Worm (Caenorhabditis elegans) whole organism, dauer: ENCODE results near the gene srh-119.

ENCODE experiments used
- unc-62 ChIP-seq: sonication (generic microtip); optimal IDR thresholded peaks from 2 replicates; lab custom pipeline; 2017; ENCODE audit warnings: missing biosample characterization, missing genetic modification reagents, missing genetic modification characterization

srh-119 gene

DNA sequence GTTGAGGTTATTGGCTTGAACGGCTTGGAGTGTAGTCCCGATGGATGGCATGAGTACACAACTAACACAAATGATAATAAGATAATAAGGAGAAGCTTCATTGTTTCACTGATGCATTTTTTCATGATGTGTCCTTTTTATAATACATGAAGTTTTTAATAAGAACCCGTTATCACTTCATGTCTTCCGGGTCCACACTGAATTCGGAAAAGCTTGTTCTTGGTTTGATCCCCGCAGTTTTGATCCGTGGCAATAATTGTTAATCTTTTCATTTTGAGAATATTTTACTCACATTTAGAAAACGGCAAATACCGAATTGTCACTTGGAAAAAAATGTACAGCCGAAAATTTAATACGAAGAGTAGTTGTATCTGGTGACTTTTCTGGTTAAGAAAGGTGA is 16.4 kb downstream of the srh-119 start, which contains the start of gene Y102A5C.27:
Gene Y102A5C.27, minus strand, starts transcription at position 101 of the 400 bp plus-strand sequence.
- TF ChIP-seq unc-62 (GFP tag; lab: Kevin White, UChicago) = no peak

DNA sequence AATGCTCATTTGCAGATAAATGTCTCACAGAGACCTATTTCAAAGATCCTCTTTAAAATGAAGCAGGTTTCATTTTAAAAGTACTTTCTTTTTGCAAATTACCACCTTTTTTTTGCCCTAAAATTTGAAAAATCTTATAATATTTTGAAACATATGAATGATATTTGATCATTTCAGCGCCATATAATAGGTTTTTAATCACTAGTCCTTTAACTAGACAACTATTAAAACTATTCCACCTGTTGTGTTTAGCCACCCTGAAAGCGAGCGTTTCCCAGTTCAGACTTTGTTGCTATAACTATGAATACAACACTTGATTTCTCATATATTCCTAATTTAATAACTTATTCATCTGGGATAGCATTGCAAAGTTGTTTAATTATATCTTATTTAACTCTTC is 19.5 kb downstream of the srh-119 start, which contains the start of gene srz-95:
Gene srz-95, plus strand, starts transcription at position 301 of the 400 bp plus-strand sequence.
- no peak for TF ChIP-seq unc-62 (GFP tag; lab: Kevin White, UChicago)

DNA sequence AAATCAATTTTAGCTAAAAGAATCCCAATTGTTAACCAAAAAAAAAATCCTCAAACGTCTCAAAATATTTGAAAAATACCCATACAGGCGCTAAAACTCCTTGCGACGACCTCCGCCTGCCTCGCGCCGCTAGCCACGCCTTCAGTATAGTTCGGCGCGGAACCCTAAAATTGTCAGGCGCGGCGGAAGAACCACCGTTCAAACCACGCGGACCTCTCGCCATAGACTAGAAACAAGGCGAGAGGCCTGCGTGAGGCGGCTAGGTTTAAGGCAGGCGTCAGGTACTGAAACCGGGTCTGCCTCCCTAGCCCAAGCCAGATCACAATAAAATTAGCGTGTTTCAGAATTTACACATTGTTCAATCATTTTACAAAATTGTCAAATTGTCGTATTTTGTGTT is 20.1 kb downstream of the srh-119 start:
- no peak for TF ChIP-seq unc-62 (GFP tag; lab: Kevin White, UChicago)

- no peak for TF ChIP-seq unc-62 (GFP tag; lab: Kevin White, UChicago)
These were observed 28.0 kb downstream of the srh-119 start, which contains the start of gene str-217 for ce11 chrV:17000204-17000603. Gene str-217 (minus strand): TSS chrV:17000304.

DNA sequence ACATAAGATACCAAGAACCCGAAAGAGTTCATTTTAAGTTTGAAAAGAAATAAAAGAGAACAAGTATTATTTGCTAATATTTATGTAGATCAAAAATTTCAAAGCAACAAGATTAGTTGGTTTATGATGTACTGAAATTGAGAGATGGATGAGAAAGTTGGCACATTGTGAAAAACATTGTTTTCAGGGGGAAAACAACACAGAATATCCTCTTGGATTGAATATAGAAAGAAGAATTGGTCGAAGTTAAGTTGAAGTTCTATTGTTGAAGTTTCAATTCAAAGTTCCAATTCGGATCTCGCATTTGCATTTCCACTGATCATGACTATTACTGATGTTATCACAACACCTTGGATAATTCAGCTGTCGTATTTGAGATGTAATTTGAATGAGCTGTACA is 28.4 kb downstream of the srh-119 start:
- no peak for TF ChIP-seq unc-62 (GFP tag; lab: Kevin White, UChicago)

ce11 chrV:17001167-17001566 is 28.9 kb downstream of the srh-119 start, which contains the start of gene sri-9:
Gene sri-9 (plus strand): TSS chrV:17001467.
- no peak for TF ChIP-seq unc-62 (GFP tag; lab: Kevin White, UChicago)

- TF ChIP-seq unc-62 (GFP tag; lab: Kevin White, UChicago) = no peak
These were observed 33.0 kb downstream of the srh-119 start, which contains the start of gene srh-131 for ce11 chrV:17005189-17005588. Gene srh-131 (plus strand): TSS chrV:17005489.

ce11 chrV:17008302-17008701 is 36.1 kb downstream of the srh-119 start, which contains the start of gene sri-69:
Gene sri-69 (minus strand): TSS chrV:17008402.
- no peak for TF ChIP-seq unc-62 (GFP tag; lab: Kevin White, UChicago)

DNA sequence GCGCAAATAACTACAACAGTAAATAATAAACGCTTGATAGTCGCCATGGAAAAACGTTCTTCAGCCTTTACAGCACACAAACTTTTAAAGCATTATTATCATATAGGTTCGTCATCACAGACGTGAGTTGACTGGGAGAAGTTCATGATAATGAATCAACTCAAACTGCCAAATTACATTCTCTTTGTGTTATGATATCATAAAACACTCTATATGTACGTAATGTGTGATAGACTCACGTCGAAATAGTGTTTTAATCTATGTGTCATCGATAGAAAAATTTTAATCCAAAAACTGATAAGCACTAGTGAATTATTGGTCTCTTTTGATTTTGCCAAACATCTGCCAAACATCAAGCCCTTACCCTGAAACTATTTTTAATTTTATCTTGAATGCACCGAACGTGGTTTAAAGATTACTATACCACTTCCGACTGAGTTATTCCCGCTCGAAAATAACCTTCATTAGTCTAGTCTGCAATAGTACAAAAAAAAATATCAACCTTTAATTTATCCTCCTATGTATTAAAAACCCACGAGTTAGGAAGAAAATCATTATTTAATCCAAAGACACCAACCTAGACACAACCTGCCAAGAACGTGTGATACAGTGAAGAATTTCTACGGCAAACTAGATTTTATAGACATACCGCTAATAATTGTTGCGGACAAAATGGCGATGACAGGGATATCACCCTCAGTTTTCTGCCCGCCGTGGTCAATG is 37.3 kb downstream of the srh-119 start, which contains the start of the genes clc-12 and clec-240:
Gene clc-12, minus strand, starts transcription at position 47 of the 723 bp plus-strand sequence.
Gene clec-240, plus strand, starts transcription at position 673 of the 723 bp plus-strand sequence.
- TF ChIP-seq unc-62 (GFP tag; lab: Kevin White, UChicago) = no peak

DNA sequence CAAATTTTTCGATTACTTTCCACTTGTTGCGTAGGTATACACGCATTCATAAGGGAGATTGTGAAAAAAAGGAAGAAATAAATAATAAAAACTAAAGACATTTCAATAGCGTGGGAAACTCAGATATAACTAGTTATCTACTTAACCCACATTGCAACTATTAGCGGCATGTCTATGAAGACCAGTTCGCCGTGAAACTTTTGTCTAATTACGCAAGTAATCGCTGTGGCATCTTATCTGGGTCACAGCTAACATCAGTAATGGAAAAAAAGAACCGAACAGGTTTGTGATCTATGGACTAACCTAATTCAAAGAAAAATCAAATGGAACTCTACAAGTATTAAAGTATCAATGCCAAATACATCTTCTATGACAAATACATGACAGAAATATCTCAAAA is 41.0 kb downstream of the srh-119 start, which contains the start of gene clec-241:
Gene clec-241, minus strand, starts transcription at position 101 of the 400 bp plus-strand sequence.
- TF ChIP-seq unc-62 (GFP tag; lab: Kevin White, UChicago) = no peak

- TF ChIP-seq unc-62 (GFP tag; lab: Kevin White, UChicago) = no peak
These were observed 41.8 kb downstream of the srh-119 start, which contains the start of gene clc-13 for ce11 chrV:17014050-17014449. Gene clc-13 (plus strand): TSS chrV:17014408.

ce11 chrV:17016787-17017186 is 44.6 kb downstream of the srh-119 start, which contains the start of gene srh-97:
Gene srh-97 (plus strand): TSS chrV:17017087.
- no peak for TF ChIP-seq unc-62 (GFP tag; lab: Kevin White, UChicago)

ce11 chrV:17019690-17020089 is 47.5 kb downstream of the srh-119 start, which contains the start of gene F49H6.17:
Gene F49H6.17 (plus strand): TSS chrV:17019990.
- TF ChIP-seq unc-62 (GFP tag; lab: Kevin White, UChicago) = no peak

ce11 chrV:17021361-17021760 is 49.1 kb downstream of the srh-119 start, which contains the start of gene F49H6.12:
Gene F49H6.12 (minus strand): TSS chrV:17021461.
- TF ChIP-seq unc-62 (GFP tag; lab: Kevin White, UChicago) = no peak

- TF ChIP-seq unc-62 (GFP tag; lab: Kevin White, UChicago) = no peak
These were observed 50.5 kb downstream of the srh-119 start, which contains the start of the genes F49H6.8 and F49H6.5 for ce11 chrV:17022613-17023322. Gene F49H6.8 (minus strand): TSS chrV:17022663. Gene F49H6.5 (plus strand): TSS chrV:17023241.
